Fruit fly (Drosophila melanogaster) Kc167 (cell line): ENCODE measurements around the gene Exo84.

ENCODE experiments used
- Sin3A ChIP-seq: fragments of >200 bp; optimal IDR thresholded peaks from 2 replicates; lab custom pipeline; 2018; ENCODE audit warnings: missing external identifiers
- h ChIP-seq: fragments of >200 bp; optimal IDR thresholded peaks from 3 replicates; lab custom pipeline; 2018; ENCODE audit warnings: missing external identifiers
- insv ChIP-seq: fragments of >200 bp; optimal IDR thresholded peaks from 3 replicates; lab custom pipeline; 2018; ENCODE audit warnings: missing external identifiers
- psq ChIP-seq: fragments of >200 bp; optimal IDR thresholded peaks from 2 replicates; lab custom pipeline; 2017; ENCODE audit warnings: missing external identifiers
- ttk ChIP-seq: sonication (Bioruptor generic); optimal IDR thresholded peaks from 2 replicates; lab custom pipeline; 2017; ENCODE audit warnings: missing external identifiers

DNA sequence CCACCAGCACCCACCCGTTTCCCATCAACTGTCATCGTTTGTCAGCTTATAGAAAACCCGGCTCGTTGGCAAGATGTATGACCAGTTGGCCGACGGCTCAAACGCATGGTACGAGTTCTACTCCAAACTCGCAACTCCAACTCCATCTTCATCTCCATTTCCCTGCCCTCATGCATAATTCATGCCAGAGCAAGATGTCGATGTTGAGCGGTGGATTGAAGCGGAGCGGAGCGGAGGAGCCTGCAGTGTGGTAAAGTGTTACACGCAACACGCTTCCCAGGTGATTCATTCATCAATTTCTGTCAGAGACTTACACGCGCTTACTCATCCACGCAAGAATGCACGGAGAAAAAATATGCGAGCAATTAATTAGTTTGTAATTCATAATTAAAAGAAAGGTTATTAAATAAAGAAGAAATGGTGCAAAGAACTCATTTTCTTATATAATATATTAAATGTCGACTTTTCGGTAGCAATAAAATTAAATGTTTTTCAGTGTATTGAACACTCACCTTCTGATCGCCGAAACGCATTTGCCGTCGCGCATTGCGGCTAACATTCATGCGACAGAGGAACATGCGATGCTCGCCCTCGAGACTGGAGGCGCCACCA is 29.4 kb upstream of the Exo84 start:
- TF ChIP-seq Sin3A (lab: Kevin White, UChicago) (no peak), ttk (lab: Kevin White, UChicago) (no peak), insv (no peak), psq (lab: Kevin White, UChicago) (no peak), h (lab: Kevin White, UChicago) (no peak)
